Worm (Caenorhabditis elegans): Measurements from ENCODE around the gene F49H12.2.

ce11 chrX:2079536-2079935 is 5.6 kb upstream of the F49H12.2 start, which contains the start of gene F49H12.4:
- TF ChIP-seq ceh-39 (tag; optimal IDR thresholded peaks at IDR 0.05): no peak
- TF ChIP-seq nhr-28 (tag; optimal IDR thresholded peaks at IDR 0.05): no peak
- no peak for TF ChIP-seq nhr-237 (tag; optimal IDR thresholded peaks at IDR 0.05)
- TF ChIP-seq pha-4 (tag; optimal IDR thresholded peaks at IDR 0.05): no peak
- TF ChIP-seq unc-62 (GFP tag; optimal IDR thresholded peaks at IDR 0.05): no peak
- no peak for TF ChIP-seq cnd-1 (tag; optimal IDR thresholded peaks at IDR 0.05)
- TF ChIP-seq lsy-2 (tag; optimal IDR thresholded peaks at IDR 0.05): no peak
- no peak for TF ChIP-seq bed-3 (GFP tag; optimal IDR thresholded peaks at IDR 0.05)
- no peak for TF ChIP-seq nhr-12 (tag; optimal IDR thresholded peaks at IDR 0.05)
- TF ChIP-seq drap-1 (GFP tag; optimal IDR thresholded peaks at IDR 0.05): no peak
- TF ChIP-seq mep-1 (tag; optimal IDR thresholded peaks at IDR 0.05): no peak

Measured in whole organism, mixed stage, embryonic.